Worm (Caenorhabditis elegans): ENCODE results near the gene best-5.

The best-5 gene

DNA sequence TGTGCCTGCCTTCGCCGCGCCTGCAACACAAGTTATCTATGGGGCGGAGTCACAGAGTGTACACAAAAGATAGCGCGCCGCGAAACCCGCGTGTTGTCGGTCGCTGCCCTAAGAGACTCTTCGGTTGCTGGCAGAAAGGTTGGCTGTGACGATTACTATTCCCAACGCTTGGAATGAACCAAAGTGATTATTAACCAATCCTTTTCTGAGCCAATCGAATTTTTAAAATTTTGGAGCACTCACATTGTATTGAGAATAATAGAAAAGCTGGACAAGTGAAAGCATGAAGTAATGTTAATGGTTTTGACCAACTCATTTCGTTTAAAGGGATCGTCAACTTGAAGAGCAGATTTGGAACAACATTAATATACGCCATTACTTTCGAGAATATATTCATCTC, 27.2 kb upstream of the best-5 start (continued):
- TF ChIP-seq lin-13 (GFP tag; optimal IDR thresholded peaks at IDR 0.05) (no peak), irx-1 (tag; optimal IDR thresholded peaks at IDR 0.05) (peak; percentile 71), efl-1 (optimal IDR thresholded peaks at IDR 0.05) (peak; percentile 35 to 59), efl-1 (GFP tag; optimal IDR thresholded peaks at IDR 0.05 in 1 of 2) (peak; percentile 37 to 97), F16B12.6 (tag; optimal IDR thresholded peaks at IDR 0.05) (peak; percentile 18), C04F5.9 (tag; optimal IDR thresholded peaks at IDR 0.05) (peak; percentile 43), nhr-20 (tag; optimal IDR thresholded peaks at IDR 0.05) (peak; percentile 80), elt-2 (tag; optimal IDR thresholded peaks at IDR 0.05) (peak; percentile 91), lir-3 (tag; optimal IDR thresholded peaks at IDR 0.05; ENCODE audit: poor library complexity) (peak; percentile 31), unc-30 (tag; optimal IDR thresholded peaks at IDR 0.05) (no peak), lin-35 (GFP tag; optimal IDR thresholded peaks at IDR 0.05) (peak in 1 of 2 experiments; percentile 69), ceh-88 (GFP tag; IDR thresholded peaks at IDR 0.05) (peak; percentile 62; the same call in 1 of the 2 replicates), hpl-2 (GFP tag; optimal IDR thresholded peaks at IDR 0.05) (peak; percentile 34), nhr-77 (tag; optimal IDR thresholded peaks at IDR 0.05) (peak; percentile 40), egl-27 (tag; optimal IDR thresholded peaks at IDR 0.05) (no peak), unc-130 (tag; optimal IDR thresholded peaks at IDR 0.05) (no peak), jun-1 (tag; optimal IDR thresholded peaks at IDR 0.05) (peak; percentile 4), dsc-1 (tag; optimal IDR thresholded peaks at IDR 0.05) (peak; percentile 81), nhr-85 (tag) (peak; percentile 88), isw-1 (GFP tag; IDR thresholded peaks at IDR 0.05) (no peak), nhr-19 (GFP tag; conservative IDR thresholded peaks at IDR 0.05) (peak; percentile 88), lsy-2 (tag; optimal IDR thresholded peaks at IDR 0.05) (peak; percentile 32 to 69), snu-23 (GFP tag; optimal IDR thresholded peaks at IDR 0.05) (peak; percentile 81), mdl-1 (tag; optimal IDR thresholded peaks at IDR 0.05) (peak in 1 of 2 experiments; percentile 54), fkh-10 (GFP tag; optimal IDR thresholded peaks at IDR 0.05) (no peak), mep-1 (tag; optimal IDR thresholded peaks at IDR 0.05) (peak; percentile 14), nhr-71 (tag; optimal IDR thresholded peaks at IDR 0.05) (peak; percentile 89), nhr-237 (tag; optimal IDR thresholded peaks at IDR 0.05) (no peak), ceh-63 (GFP tag; optimal IDR thresholded peaks at IDR 0.05) (no peak), pqm-1 (tag; optimal IDR thresholded peaks at IDR 0.05) (no peak), pag-3 (tag; optimal IDR thresholded peaks at IDR 0.05; ENCODE audit: borderline replicate concordance, insufficient read depth) (no peak), lin-39 (tag; optimal IDR thresholded peaks at IDR 0.05) (peak; percentile 56), ces-1 (GFP tag; optimal IDR thresholded peaks at IDR 0.05) (no peak), sup-37 (GFP tag; optimal IDR thresholded peaks at IDR 0.05) (peak; percentile 55), nhr-90 (tag; optimal IDR thresholded peaks at IDR 0.05; ENCODE audit: poor library complexity) (peak; percentile 91), ceh-90 (tag; optimal IDR thresholded peaks at IDR 0.05) (peak; percentile 20)

DNA sequence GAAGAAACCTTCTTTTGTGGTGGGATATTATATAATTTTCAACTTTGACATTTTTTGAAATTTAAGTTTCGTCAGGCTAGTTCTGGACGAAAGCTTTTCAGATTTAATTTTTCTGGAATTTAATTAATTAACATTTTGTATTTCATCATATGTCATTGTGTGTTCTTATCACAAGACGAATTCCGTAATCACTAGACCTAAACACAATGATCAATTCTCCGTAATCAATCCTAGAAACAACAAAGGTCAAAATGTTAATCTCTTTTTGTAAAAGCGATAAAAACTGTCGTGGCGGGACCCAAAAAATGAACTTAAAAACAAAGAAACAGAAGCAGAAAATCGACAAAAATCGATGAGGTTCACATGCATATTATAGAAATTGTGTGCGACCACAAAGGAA, 24.7 kb upstream of the best-5 start:
- TF ChIP-seq elt-2 (tag; optimal IDR thresholded peaks at IDR 0.05) (peak; percentile 50), nhr-71 (tag; optimal IDR thresholded peaks at IDR 0.05) (peak; percentile 29), zip-4 (GFP tag; optimal IDR thresholded peaks at IDR 0.05) (no peak)

DNA sequence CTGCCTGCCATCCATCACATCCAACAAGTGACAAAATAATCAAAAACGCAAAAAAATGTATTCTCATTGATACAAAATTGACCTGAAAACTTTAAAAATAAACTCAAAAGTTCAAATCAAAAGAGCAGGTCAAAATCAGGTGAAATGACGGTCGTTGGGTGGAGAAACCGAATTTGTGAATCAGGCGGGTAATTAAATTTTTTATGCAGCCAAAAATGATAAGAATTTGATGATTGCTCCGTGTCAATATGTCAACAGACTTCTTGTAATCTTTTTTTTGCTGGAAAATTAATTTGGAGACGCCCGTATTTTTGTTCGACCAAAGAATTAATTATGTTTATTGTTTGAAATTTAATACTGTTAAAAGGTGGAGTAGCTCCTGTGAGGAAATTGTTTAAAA, 23.8 kb upstream of the best-5 start, which contains the start of gene ncx-6:
TSS of gene ncx-6 (minus strand) at position 88 of the 400 bp plus-strand sequence.
- peak; percentile 34 for TF ChIP-seq elt-2 (tag; optimal IDR thresholded peaks at IDR 0.05)
- TF ChIP-seq ceh-88 (GFP tag; IDR thresholded peaks at IDR 0.05) = no peak
- TF ChIP-seq nhr-20 (tag; optimal IDR thresholded peaks at IDR 0.05) = no peak
- no peak for TF ChIP-seq hlh-17 (GFP tag; optimal IDR thresholded peaks at IDR 0.05; ENCODE audit: borderline replicate concordance)

DNA sequence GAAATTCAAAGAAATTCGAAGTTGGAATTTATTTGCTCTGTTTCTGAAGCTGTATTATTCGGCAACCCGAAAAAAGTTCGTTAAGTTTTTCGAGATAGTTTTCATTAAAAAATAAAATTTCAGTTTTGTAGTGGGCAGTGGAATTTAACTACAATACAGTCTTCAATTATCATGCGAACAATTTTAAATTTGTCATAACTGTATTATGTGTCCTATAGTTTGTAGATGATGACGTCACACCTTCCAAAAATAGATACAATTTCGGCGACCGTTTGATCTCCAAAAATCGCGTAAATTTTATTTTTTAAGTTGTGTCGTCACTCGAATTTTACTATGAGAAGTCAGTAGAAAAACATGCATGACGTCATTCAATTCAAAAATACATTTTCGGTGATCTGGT, 23.1 kb upstream of the best-5 start:
- TF ChIP-seq irx-1 (tag; optimal IDR thresholded peaks at IDR 0.05) (no peak), mep-1 (tag; optimal IDR thresholded peaks at IDR 0.05) (no peak), lsy-2 (tag; optimal IDR thresholded peaks at IDR 0.05) (no peak), zag-1 (tag; optimal IDR thresholded peaks at IDR 0.05) (no peak), ceh-8 (GFP tag; optimal IDR thresholded peaks at IDR 0.05) (no peak), hpl-2 (GFP tag; optimal IDR thresholded peaks at IDR 0.05) (no peak), lin-39 (tag; optimal IDR thresholded peaks at IDR 0.05) (no peak), ces-1 (GFP tag; optimal IDR thresholded peaks at IDR 0.05) (no peak), Y116A8C.19 (tag; optimal IDR thresholded peaks at IDR 0.05; ENCODE audit: borderline replicate concordance) (no peak), F16B12.6 (tag; optimal IDR thresholded peaks at IDR 0.05) (no peak), unc-86 (tag; optimal IDR thresholded peaks at IDR 0.05) (no peak)

All from whole organism, L1 larva.